Worm (Caenorhabditis elegans) whole organism, midembryonic: ENCODE data around the gene vha-12.
A peak's percentile ranks its signal among the peaks of the same experiment; 100 is the strongest.

Experiments
- ztf-23 ChIP-seq: fragments of 200-800 bp; sonication (Bioruptor generic); IDR thresholded peaks from 2 replicates; pipeline ENCODE4 v1.3.6; 2022; ENCODE audit warnings: missing genetic modification reagents, missing genetic modification characterization, missing compliant biosample characterization
- ztf-29 ChIP-seq: fragments of 200-800 bp; sonication (Bioruptor generic); IDR thresholded peaks from 2 replicates; pipeline ENCODE4 v1.3.6; 2022; ENCODE audit warnings: missing genetic modification reagents, missing genetic modification characterization, missing compliant biosample characterization

- TF ChIP-seq ztf-29: no peak
- TF ChIP-seq ztf-23 (GFP tag; lab: Robert Waterston, UW): 0 out of 2 replicates have a peak, but pooled peaks have one; percentile 26
These were observed 31.3 kb downstream of the vha-12 start for ce11 chrX:4222200-4222599.
